Fruit fly (Drosophila melanogaster) whole organism, pupa: ENCODE results near the gene Pglym87.

ENCODE experiments used
- CG10348 ChIP-seq: fragments of 200-800 bp; sonication (Bioruptor generic); IDR thresholded peaks from 2 replicates; pipeline ENCODE4 v1.3.6; 2022; ENCODE audit warnings: missing biosample characterization, missing genetic modification characterization
- CG12605 ChIP-seq: fragments of 200-800 bp; sonication (Bioruptor generic); IDR thresholded peaks from 2 replicates; pipeline ENCODE4 v1.3.6; 2022; ENCODE audit warnings: missing biosample characterization, missing genetic modification characterization
- CG13204 ChIP-seq: fragments of 200-800 bp; sonication (Bioruptor generic); optimal IDR thresholded peaks from 2 replicates; lab custom pipeline; 2018; ENCODE audit warnings: missing biosample characterization, mild to moderate bottlenecking, missing genetic modification characterization, moderate library complexity
- CG14655 ChIP-seq: fragments of 200-800 bp; sonication (Bioruptor generic); optimal IDR thresholded peaks from 3 replicates; lab custom pipeline; 2017; ENCODE audit warnings: mild to moderate bottlenecking, missing biosample characterization, missing genetic modification reagents, missing genetic modification characterization
- CG15710 ChIP-seq: fragments of 200-800 bp; sonication (Bioruptor generic); optimal IDR thresholded peaks from 2 replicates; lab custom pipeline; 2018; ENCODE audit warnings: missing biosample characterization, mild to moderate bottlenecking, missing genetic modification characterization, moderate library complexity
- CG17806 ChIP-seq: fragments of 200-800 bp; sonication (Bioruptor generic); optimal IDR thresholded peaks from 2 replicates; lab custom pipeline; 2018; ENCODE audit warnings: missing biosample characterization, mild to moderate bottlenecking, missing genetic modification characterization, moderate library complexity
- CG32121 ChIP-seq: fragments of 200-800 bp; sonication (Bioruptor generic); IDR thresholded peaks from 2 replicates; pipeline ENCODE4 v1.3.6; 2022; ENCODE audit warnings: missing biosample characterization, missing genetic modification characterization
- CG34367 ChIP-seq: fragments of 200-800 bp; sonication (Bioruptor generic); optimal IDR thresholded peaks from 2 replicates; lab custom pipeline; 2018; ENCODE audit warnings: missing biosample characterization, mild to moderate bottlenecking, missing genetic modification characterization
- CG4496 ChIP-seq: fragments of 200-800 bp; sonication (Bioruptor generic); IDR thresholded peaks from 3 replicates; pipeline ENCODE4 v1.3.6; 2022; ENCODE audit warnings: missing biosample characterization, missing genetic modification characterization
- CG8159 ChIP-seq: fragments of 200-800 bp; sonication (Bioruptor generic); optimal IDR thresholded peaks from 3 replicates; lab custom pipeline; 2018; ENCODE audit warnings: missing biosample characterization, mild to moderate bottlenecking, missing genetic modification characterization, moderate library complexity
- CG8301 ChIP-seq: fragments of 200-800 bp; sonication (Bioruptor generic); optimal IDR thresholded peaks from 2 replicates; lab custom pipeline; 2018; ENCODE audit warnings: missing biosample characterization, mild to moderate bottlenecking, missing genetic modification characterization
- CG9948 ChIP-seq: fragments of 200-800 bp; sonication (Bioruptor generic); optimal IDR thresholded peaks from 2 replicates; lab custom pipeline; 2018; ENCODE audit warnings: missing biosample characterization, mild to moderate bottlenecking, missing genetic modification characterization, moderate library complexity
- D1 ChIP-seq: fragments of 200-800 bp; sonication (Bioruptor generic); optimal IDR thresholded peaks from 2 replicates; lab custom pipeline; 2018; ENCODE audit warnings: missing biosample characterization, mild to moderate bottlenecking, missing genetic modification characterization, moderate library complexity
- EcR ChIP-seq: fragments of 200-800 bp; sonication (Bioruptor generic); optimal IDR thresholded peaks from 3 replicates; lab custom pipeline; 2019; ENCODE audit warnings: missing biosample characterization, missing genetic modification characterization, mild to moderate bottlenecking, moderate library complexity, missing genetic modification reagents
- Ets98B ChIP-seq: fragments of 200-800 bp; sonication (Bioruptor generic); IDR thresholded peaks from 2 replicates; pipeline ENCODE4 v1.3.6; 2022; ENCODE audit warnings: missing biosample characterization, missing genetic modification characterization
- Pif1A ChIP-seq: fragments of 200-800 bp; sonication (Bioruptor generic); optimal IDR thresholded peaks from 3 replicates; lab custom pipeline; 2016; ENCODE audit warnings: missing biosample characterization, missing genetic modification characterization
- Pif1B ChIP-seq: fragments of 200-800 bp; sonication (Bioruptor generic); optimal IDR thresholded peaks from 3 replicates; lab custom pipeline; 2016; ENCODE audit warnings: missing biosample characterization, missing genetic modification characterization
- Snoo ChIP-seq: fragments of 200-800 bp; sonication (Bioruptor generic); optimal IDR thresholded peaks from 3 replicates; lab custom pipeline; 2017; ENCODE audit warnings: missing biosample characterization, mild to moderate bottlenecking, missing genetic modification characterization, inconsistent platforms
- fd96Ca ChIP-seq: fragments of 200-800 bp; sonication (Bioruptor generic); IDR thresholded peaks from 3 replicates; pipeline ENCODE4 v1.3.6; 2022; ENCODE audit warnings: missing biosample characterization, missing genetic modification characterization
- gl ChIP-seq: fragments of 200-800 bp; sonication (Bioruptor generic); optimal IDR thresholded peaks from 2 replicates; lab custom pipeline; 2018; ENCODE audit warnings: missing biosample characterization, mild to moderate bottlenecking, missing genetic modification characterization
- rn ChIP-seq: fragments of 200-800 bp; sonication (Bioruptor generic); IDR thresholded peaks from 2 replicates; pipeline ENCODE4 v1.3.6; 2022; ENCODE audit warnings: missing biosample characterization, missing genetic modification characterization

The Pglym87 gene

dm6 chr3R:12222093-12222492, 10.4 kb downstream of the Pglym87 start, which contains the start of gene Rsbp15:
TSS of gene Rsbp15 (plus strand) at chr3R:12222387.
- no peak for TF ChIP-seq CG15710
- no peak for TF ChIP-seq CG14655 (GFP tag; lab: Kevin White, UChicago)
- TF ChIP-seq Snoo (tag; lab: Kevin White, UChicago) = no peak
- TF ChIP-seq gl (tag; lab: Kevin White, UChicago) = no peak
- TF ChIP-seq rn = no peak
- TF ChIP-seq Ets98B = no peak
- no peak for TF ChIP-seq CG9948
- no peak for TF ChIP-seq CG10348 (GFP tag; lab: Robert Waterston, UW)
- no peak for TF ChIP-seq EcR (GFP tag; lab: Kevin White, UChicago)
- TF ChIP-seq CG12605 (GFP tag; lab: Robert Waterston, UW) = no peak
- TF ChIP-seq CG34367 (tag; lab: Kevin White, UChicago) = no peak
- no peak for TF ChIP-seq Pif1A (GFP tag; lab: Kevin White, UChicago)
- no peak for TF ChIP-seq CG32121 (GFP tag; lab: Robert Waterston, UW)

- TF ChIP-seq Snoo (tag; lab: Kevin White, UChicago) (no peak), Pif1A (GFP tag; lab: Kevin White, UChicago) (peak; percentile 91), Ets98B (peak; percentile 93), CG34367 (tag; lab: Kevin White, UChicago) (peak; percentile 70), CG8159 (tag; lab: Kevin White, UChicago) (peak; percentile 80), CG9948 (peak; percentile 75), D1 (peak; percentile 19), CG12605 (GFP tag; lab: Robert Waterston, UW) (peak; percentile 88), Pif1B (GFP tag; lab: Kevin White, UChicago) (peak; percentile 80), CG15710 (peak; percentile 74), EcR (GFP tag; lab: Kevin White, UChicago) (no peak), CG8301 (tag; lab: Kevin White, UChicago) (peak; percentile 83), CG17806 (tag; lab: Kevin White, UChicago) (peak; percentile 81), CG13204 (GFP tag; lab: Kevin White, UChicago) (no peak), gl (tag; lab: Kevin White, UChicago) (peak; percentile 24), fd96Ca (peak; percentile 86), CG14655 (GFP tag; lab: Kevin White, UChicago) (peak; percentile 82), rn (peak; percentile 63), CG4496 (GFP tag; lab: Robert Waterston, UW) (peak; percentile 91), CG10348 (GFP tag; lab: Robert Waterston, UW) (0 out of 2 replicates have a peak, but pooled peaks have one; percentile 48), CG32121 (GFP tag; lab: Robert Waterston, UW) (peak; percentile 94)
Measured at dm6 chr3R:12221366-12221916, 11.1 kb downstream of the Pglym87 start, which contains the start of gene CG4860. TSS of gene CG4860 (minus strand) at chr3R:12221464.

dm6 chr3R:12219497-12219896, 13.0 kb downstream of the Pglym87 start, which contains the start of gene Cog1:
TSS of gene Cog1 (minus strand) at chr3R:12219686.
- TF ChIP-seq rn = no peak
- TF ChIP-seq CG8159 (tag; lab: Kevin White, UChicago) = no peak
- no peak for TF ChIP-seq CG10348 (GFP tag; lab: Robert Waterston, UW)
- no peak for TF ChIP-seq CG12605 (GFP tag; lab: Robert Waterston, UW)
- no peak for TF ChIP-seq CG34367 (tag; lab: Kevin White, UChicago)
- TF ChIP-seq Pif1B (GFP tag; lab: Kevin White, UChicago) = no peak
- no peak for TF ChIP-seq CG4496 (GFP tag; lab: Robert Waterston, UW)
- TF ChIP-seq Ets98B = no peak
- TF ChIP-seq CG14655 (GFP tag; lab: Kevin White, UChicago) = no peak

- no peak for TF ChIP-seq CG4496 (GFP tag; lab: Robert Waterston, UW)
- no peak for TF ChIP-seq Ets98B
- TF ChIP-seq rn = no peak
- no peak for TF ChIP-seq CG17806 (tag; lab: Kevin White, UChicago)
- TF ChIP-seq fd96Ca = no peak
- no peak for TF ChIP-seq CG14655 (GFP tag; lab: Kevin White, UChicago)
- TF ChIP-seq CG8159 (tag; lab: Kevin White, UChicago) = no peak
- TF ChIP-seq Pif1B (GFP tag; lab: Kevin White, UChicago) = no peak
- no peak for TF ChIP-seq Pif1A (GFP tag; lab: Kevin White, UChicago)
Measured at dm6 chr3R:12214201-12214600, 18.3 kb downstream of the Pglym87 start, which contains the start of gene CG14742. TSS of gene CG14742 (plus strand) at chr3R:12214501.

- TF ChIP-seq CG8301 (tag; lab: Kevin White, UChicago) (no peak), gl (tag; lab: Kevin White, UChicago) (no peak), CG10348 (GFP tag; lab: Robert Waterston, UW) (no peak), D1 (no peak), CG8159 (tag; lab: Kevin White, UChicago) (no peak), CG12605 (GFP tag; lab: Robert Waterston, UW) (no peak), Pif1A (GFP tag; lab: Kevin White, UChicago) (no peak), fd96Ca (no peak), CG32121 (GFP tag; lab: Robert Waterston, UW) (no peak)
Measured at dm6 chr3R:12211552-12211951, 21.0 kb downstream of the Pglym87 start.

- no peak for TF ChIP-seq Ets98B
- TF ChIP-seq EcR (GFP tag; lab: Kevin White, UChicago) = no peak
- TF ChIP-seq CG10348 (GFP tag; lab: Robert Waterston, UW) = no peak
- TF ChIP-seq CG9948 = no peak
- TF ChIP-seq D1 = no peak
- TF ChIP-seq CG15710 = no peak
- TF ChIP-seq CG12605 (GFP tag; lab: Robert Waterston, UW) = no peak
- no peak for TF ChIP-seq fd96Ca
Measured at dm6 chr3R:12210260-12210659, 22.3 kb downstream of the Pglym87 start, which contains the start of gene CG4830. TSS of gene CG4830 (minus strand) at chr3R:12210360.
